Worm (Caenorhabditis elegans) whole organism, L4 larva: ENCODE data around the gene C18B2.5.
A peak's percentile ranks its signal among the peaks of the same experiment; 100 is the strongest.

Experiments
- T20F7.1 ChIP-seq: fragments of 200-800 bp; sonication (Bioruptor generic); optimal IDR thresholded peaks from 2 replicates; lab custom pipeline; 2018; ENCODE audit warnings: mild to moderate bottlenecking, missing genetic modification characterization, missing compliant biosample characterization
- Y48G9A.11 ChIP-seq: fragments of 200-800 bp; sonication (Bioruptor generic); IDR thresholded peaks from 2 replicates; pipeline ENCODE4 v1.3.6; 2022; ENCODE audit warnings: missing genetic modification reagents, missing genetic modification characterization, missing compliant biosample characterization
- ZK546.5 ChIP-seq, 2 experiments: sonication (generic microtip); optimal IDR thresholded peaks; 2 replicates each; lab custom pipeline; 2017; ENCODE audit warnings: missing biosample characterization in 2 of 2, missing genetic modification characterization in 2 of 2
- aha-1 ChIP-seq: fragments of 150-350 bp; peaks from one replicate; lab custom pipeline; 2014; ENCODE audit warnings: missing biosample characterization, missing genetic modification characterization
- arid-1 ChIP-seq: fragments of 200-800 bp; sonication (Bioruptor generic); conservative IDR thresholded peaks from 2 replicates; pipeline ENCODE4 v1.3.6; 2022; ENCODE audit warnings: missing genetic modification reagents, missing genetic modification characterization, missing compliant biosample characterization
- attf-4 ChIP-seq: sonication (generic microtip); optimal IDR thresholded peaks from 3 replicates; lab custom pipeline; 2017; ENCODE audit warnings: missing biosample characterization, missing genetic modification characterization
- ceh-28 ChIP-seq: fragments of 150-350 bp; optimal IDR thresholded peaks from 2 replicates; lab custom pipeline; 2014; ENCODE audit warnings: missing biosample characterization, missing genetic modification reagents, missing genetic modification characterization
- ceh-32 ChIP-seq: sonication (generic microtip); optimal IDR thresholded peaks from 2 replicates; lab custom pipeline; 2016; ENCODE audit warnings: mild to moderate bottlenecking, missing genetic modification characterization, missing compliant biosample characterization; ENCODE audit not compliant: poor library complexity
- ceh-44 ChIP-seq: fragments of 200-800 bp; sonication (Bioruptor generic); IDR thresholded peaks from 2 replicates; pipeline ENCODE4 v1.3.6; 2022; ENCODE audit warnings: missing genetic modification reagents, missing genetic modification characterization, missing compliant biosample characterization
- ceh-82 ChIP-seq: sonication (generic microtip); optimal IDR thresholded peaks from 2 replicates; lab custom pipeline; 2017; ENCODE audit warnings: missing biosample characterization, missing genetic modification characterization
- ces-1 ChIP-seq: fragments of 150-350 bp; sonication (generic microtip); optimal IDR thresholded peaks from 4 replicates; lab custom pipeline; 2014; ENCODE audit warnings: missing biosample characterization, missing genetic modification reagents, missing genetic modification characterization
- daf-19 ChIP-seq: fragments of 200-800 bp; sonication (Bioruptor generic); conservative IDR thresholded peaks from 2 replicates; pipeline ENCODE4 v1.3.6; 2022; ENCODE audit warnings: missing genetic modification characterization, missing compliant biosample characterization
- hlh-11 ChIP-seq: fragments of 200-800 bp; sonication (Bioruptor generic); optimal IDR thresholded peaks from 2 replicates; lab custom pipeline; 2018; ENCODE audit warnings: mild to moderate bottlenecking, missing genetic modification characterization, missing compliant biosample characterization
- hmg-1.1 ChIP-seq: fragments of 200-800 bp; sonication (Bioruptor generic); IDR thresholded peaks from 2 replicates; pipeline ENCODE4 v1.3.6; 2022; ENCODE audit warnings: missing genetic modification reagents, missing genetic modification characterization, missing compliant biosample characterization
- lim-7 ChIP-seq: fragments of 200-800 bp; sonication (Bioruptor generic); IDR thresholded peaks from 2 replicates; pipeline ENCODE4 v1.3.6; 2022; ENCODE audit warnings: missing genetic modification characterization, missing compliant biosample characterization
- lin-1 ChIP-seq: fragments of 200-800 bp; sonication (Bioruptor generic); IDR thresholded peaks from 2 replicates; pipeline ENCODE4 v1.3.6; 2022; ENCODE audit warnings: missing genetic modification reagents, missing genetic modification characterization, missing compliant biosample characterization
- lin-29 ChIP-seq: fragments of 200-800 bp; sonication (Bioruptor generic); IDR thresholded peaks from 2 replicates; pipeline ENCODE4 v1.3.6; 2022; ENCODE audit warnings: missing genetic modification reagents, missing genetic modification characterization, missing compliant biosample characterization
- lir-3 ChIP-seq: sonication (generic microtip); optimal IDR thresholded peaks from 2 replicates; lab custom pipeline; 2016; ENCODE audit warnings: mild to moderate bottlenecking, missing genetic modification characterization, missing compliant biosample characterization
- mep-1 ChIP-seq: fragments of 150-350 bp; sonication (generic microtip); optimal IDR thresholded peaks from 3 replicates; lab custom pipeline; 2014; ENCODE audit warnings: missing biosample characterization, missing genetic modification characterization
- mes-2 ChIP-seq: sonication (generic microtip); optimal IDR thresholded peaks from 2 replicates; lab custom pipeline; 2016; ENCODE audit warnings: missing genotype, mild to moderate bottlenecking, missing genetic modification characterization, missing compliant biosample characterization; ENCODE audit not compliant: poor library complexity, severe bottlenecking
- mxl-2 ChIP-seq: fragments of 200-800 bp; sonication (Bioruptor generic); conservative IDR thresholded peaks from 2 replicates; pipeline ENCODE4 v1.3.6; 2022; ENCODE audit warnings: missing genetic modification reagents, missing genetic modification characterization, missing compliant biosample characterization
- mxl-3 ChIP-seq: fragments of 200-800 bp; sonication (Bioruptor generic); optimal IDR thresholded peaks from 2 replicates; lab custom pipeline; 2018; ENCODE audit warnings: mild to moderate bottlenecking, missing genetic modification characterization, missing compliant biosample characterization
- nhr-42 ChIP-seq: fragments of 200-800 bp; sonication (Bioruptor generic); IDR thresholded peaks from 2 replicates; pipeline ENCODE4 v1.3.6; 2022; ENCODE audit warnings: missing genetic modification characterization, missing compliant biosample characterization
- nhr-48 ChIP-seq: sonication (generic microtip); optimal IDR thresholded peaks from 2 replicates; lab custom pipeline; 2016; ENCODE audit warnings: mild to moderate bottlenecking, missing genetic modification characterization, missing compliant biosample characterization
- nhr-77 ChIP-seq: fragments of 150-350 bp; optimal IDR thresholded peaks from 2 replicates; lab custom pipeline; 2014; ENCODE audit warnings: missing biosample characterization, missing genetic modification characterization
- rbr-2 ChIP-seq: sonication (generic microtip); optimal IDR thresholded peaks from 2 replicates; lab custom pipeline; 2016; ENCODE audit warnings: missing genotype, missing genetic modification characterization, missing compliant biosample characterization
- saeg-2 ChIP-seq: fragments of 200-800 bp; sonication (Bioruptor generic); IDR thresholded peaks from 2 replicates; pipeline ENCODE4 v1.3.6; 2022; ENCODE audit warnings: missing genetic modification reagents, missing genetic modification characterization, missing compliant biosample characterization
- set-16 ChIP-seq: fragments of 200-800 bp; sonication (Bioruptor generic); IDR thresholded peaks from 2 replicates; pipeline ENCODE4 v1.3.6; 2022; ENCODE audit warnings: missing genetic modification reagents, missing genetic modification characterization, missing compliant biosample characterization
- snpc-1.2 ChIP-seq: fragments of 200-800 bp; sonication (Bioruptor generic); IDR thresholded peaks from 2 replicates; pipeline ENCODE4 v1.3.6; 2022; ENCODE audit warnings: missing genetic modification reagents, missing genetic modification characterization, missing compliant biosample characterization
- snpc-4 ChIP-seq: fragments of 150-350 bp; optimal IDR thresholded peaks from 2 replicates; lab custom pipeline; 2014; ENCODE audit warnings: missing biosample characterization, missing genetic modification characterization
- spr-1 ChIP-seq: sonication (generic microtip); optimal IDR thresholded peaks from 2 replicates; lab custom pipeline; 2016; ENCODE audit warnings: mild to moderate bottlenecking, missing genetic modification characterization, missing compliant biosample characterization
- tag-97 ChIP-seq: fragments of 200-800 bp; sonication (Bioruptor generic); IDR thresholded peaks from 2 replicates; pipeline ENCODE4 v1.3.6; 2022; ENCODE audit warnings: missing genetic modification characterization, missing compliant biosample characterization
- tra-1 ChIP-seq: fragments of 200-800 bp; sonication (Bioruptor generic); IDR thresholded peaks from 2 replicates; pipeline ENCODE4 v1.3.6; 2022; ENCODE audit warnings: missing genetic modification reagents, missing genetic modification characterization, missing compliant biosample characterization
- unc-39 ChIP-seq: sonication (generic microtip); optimal IDR thresholded peaks from 2 replicates; lab custom pipeline; 2017; ENCODE audit warnings: missing biosample characterization, missing genetic modification characterization
- unc-62 ChIP-seq, 3 experiments: fragments of 150-350 bp in 1 of 3; sonication (generic microtip); optimal IDR thresholded peaks in 2 of 3; peaks in 1 of 3; 1 replicate in 1 of 3; 2 replicates in 2 of 3; lab custom pipeline; 2014 to 2017; ENCODE audit warnings: missing biosample characterization in 3 of 3, missing genetic modification characterization in 3 of 3, missing genetic modification reagents in 3 of 3, missing genotype in 1 of 3
- zfp-3 ChIP-seq: fragments of 200-800 bp; sonication (Bioruptor generic); conservative IDR thresholded peaks from 2 replicates; pipeline ENCODE4 v1.3.6; 2022; ENCODE audit warnings: missing genetic modification reagents, missing genetic modification characterization, missing compliant biosample characterization

Gene C18B2.5

DNA sequence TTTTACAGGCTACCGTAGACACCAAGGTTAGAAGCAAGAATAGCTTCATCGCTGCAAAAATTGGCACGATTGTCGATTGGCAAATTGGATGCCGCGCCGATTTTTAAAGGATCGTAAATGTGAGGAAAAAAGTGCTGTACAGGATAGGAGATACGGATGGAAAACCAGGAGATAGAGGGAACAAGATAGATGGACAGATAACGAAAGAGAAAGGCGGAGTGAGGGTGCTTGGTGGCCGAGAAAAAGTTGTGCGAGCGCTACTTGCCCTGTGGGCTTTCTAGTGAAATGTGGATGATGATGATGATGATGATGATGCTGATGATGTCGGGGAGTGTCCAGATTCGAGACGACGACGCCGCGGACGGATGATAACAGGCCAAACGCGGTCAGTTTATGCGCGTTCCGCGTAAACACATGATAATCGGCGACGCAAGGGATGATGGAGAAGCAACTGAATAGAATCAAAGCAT lies 14.6 kb downstream of the C18B2.5 start, which contains the start of gene T27A10.6:
Gene T27A10.6 (minus strand): TSS at position 51 of the 470 bp plus-strand sequence.
- TF ChIP-seq tra-1 (GFP tag; lab: Robert Waterston, UW) (no peak), nhr-42 (GFP tag; lab: Robert Waterston, UW) (no peak), unc-62 (GFP tag; optimal IDR thresholded peaks at IDR 0.05 in 1 of 2; lab: Kevin White, UChicago) (peak in 1 of 2 experiments; percentile 9), unc-62 (tag; optimal IDR thresholded peaks at IDR 0.05; lab: Kevin White, UChicago) (no peak), ceh-44 (GFP tag; lab: Robert Waterston, UW) (no peak), ceh-32 (tag; lab: Kevin White, UChicago) (no peak), mep-1 (tag; lab: Kevin White, UChicago) (no peak), lim-7 (GFP tag; lab: Robert Waterston, UW) (no peak), spr-1 (tag; lab: Kevin White, UChicago) (no peak), arid-1 (GFP tag; lab: Robert Waterston, UW) (no peak), lir-3 (no peak), mxl-3 (GFP tag; lab: Kevin White, UChicago) (peak; percentile 41), T20F7.1 (no peak), lin-1 (GFP tag; lab: Robert Waterston, UW) (no peak), zfp-3 (GFP tag; lab: Robert Waterston, UW) (no peak), attf-4 (tag; lab: Kevin White, UChicago) (no peak), rbr-2 (tag; lab: Kevin White, UChicago) (no peak), ceh-28 (tag; lab: Kevin White, UChicago) (no peak), ZK546.5 (tag; optimal IDR thresholded peaks at IDR 0.05; lab: Kevin White, UChicago) (no peak), nhr-48 (no peak), aha-1 (tag; lab: Kevin White, UChicago) (no peak), hlh-11 (tag; lab: Kevin White, UChicago) (peak; percentile 55), hmg-1.1 (GFP tag; lab: Robert Waterston, UW) (no peak), ceh-82 (tag; lab: Kevin White, UChicago) (no peak), saeg-2 (GFP tag; lab: Robert Waterston, UW) (no peak)

DNA sequence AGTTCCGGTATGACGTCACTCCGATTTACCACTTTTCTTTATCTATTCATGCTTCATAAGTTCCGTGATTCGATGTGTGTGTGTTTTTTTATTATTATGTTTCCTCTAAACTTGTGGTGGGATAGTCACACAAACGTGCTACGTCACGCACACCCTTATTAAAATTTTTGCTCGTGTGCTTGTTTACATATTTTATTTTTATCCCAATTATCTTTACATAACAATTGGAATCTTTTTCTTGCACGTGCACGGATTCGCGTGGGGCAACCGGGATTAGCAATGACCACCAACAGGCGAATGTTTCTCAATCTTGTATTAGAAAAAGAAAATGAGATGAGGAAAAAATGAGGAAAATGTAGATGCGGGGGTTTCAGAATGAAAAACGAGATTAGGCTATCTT lies 20.4 kb downstream of the C18B2.5 start:
- TF ChIP-seq unc-62 (GFP tag; optimal IDR thresholded peaks at IDR 0.05 in 1 of 2; lab: Kevin White, UChicago) = peak in 1 of 2 experiments; percentile 11
- TF ChIP-seq unc-62 (tag; optimal IDR thresholded peaks at IDR 0.05; lab: Kevin White, UChicago) = no peak
- TF ChIP-seq unc-39 = no peak

DNA sequence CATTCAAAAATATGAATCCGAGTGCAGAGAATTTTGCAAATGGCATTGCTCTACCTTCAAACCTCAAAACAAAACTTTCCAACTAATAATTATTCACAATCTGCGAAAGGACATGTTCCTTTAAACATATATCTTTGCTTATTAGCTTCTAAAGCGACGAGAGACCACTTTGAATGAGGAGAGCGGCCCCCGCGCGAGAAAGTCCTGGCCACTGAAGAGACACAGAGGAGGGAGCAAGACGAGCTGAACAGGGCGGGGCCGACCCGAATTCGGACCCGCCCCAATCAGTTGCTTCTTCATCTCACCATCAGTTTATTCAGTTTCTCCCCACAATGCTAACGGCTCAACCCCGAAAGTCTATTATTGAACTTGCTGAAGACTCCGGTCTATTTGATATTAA lies 25.3 kb downstream of the C18B2.5 start, which contains the start of gene T27A10.2:
Gene T27A10.2 (plus strand): TSS at position 333 of the 400 bp plus-strand sequence.
- TF ChIP-seq snpc-1.2 (GFP tag; lab: Robert Waterston, UW) (no peak), daf-19 (GFP tag; lab: Robert Waterston, UW) (no peak), set-16 (peak; percentile 73), unc-39 (no peak), mxl-2 (GFP tag; lab: Robert Waterston, UW) (no peak), attf-4 (tag; lab: Kevin White, UChicago) (no peak), tag-97 (GFP tag; lab: Robert Waterston, UW) (no peak), nhr-77 (no peak), nhr-42 (GFP tag; lab: Robert Waterston, UW) (no peak), snpc-4 (tag; lab: Kevin White, UChicago) (no peak), unc-62 (GFP tag; optimal IDR thresholded peaks at IDR 0.05 in 1 of 2; lab: Kevin White, UChicago) (no peak), unc-62 (tag; optimal IDR thresholded peaks at IDR 0.05; lab: Kevin White, UChicago) (no peak), lin-29 (GFP tag; lab: Robert Waterston, UW) (no peak), Y48G9A.11 (GFP tag; lab: Robert Waterston, UW) (no peak), mes-2 (tag; lab: Kevin White, UChicago) (no peak), aha-1 (tag; lab: Kevin White, UChicago) (peak; percentile 65), arid-1 (GFP tag; lab: Robert Waterston, UW) (no peak), ces-1 (no peak)
